Worm (Caenorhabditis elegans): Measurements from ENCODE around the gene pxd-1.

DNA sequence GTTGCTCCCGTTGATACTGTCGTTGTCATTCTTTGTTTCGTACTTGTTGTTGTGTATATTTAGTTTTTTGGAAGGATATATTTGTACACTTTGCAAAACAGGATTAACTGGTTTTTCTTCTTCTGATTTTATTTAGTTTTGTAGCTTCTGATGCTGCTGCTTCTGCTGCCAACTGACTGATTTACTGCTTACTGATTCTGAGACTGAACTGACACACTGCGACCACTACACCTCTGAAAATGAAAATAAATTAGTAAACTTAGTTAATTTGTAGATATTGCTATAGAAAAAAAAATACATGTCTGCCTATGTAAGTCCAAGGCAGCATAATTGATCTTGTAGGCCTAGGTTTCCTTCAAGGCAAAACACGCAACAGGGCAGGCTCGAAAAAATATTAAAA is 33.3 kb upstream of the pxd-1 start, which contains the start of gene R10E9.4:
- TF ChIP-seq hnd-1 (tag; optimal IDR thresholded peaks at IDR 0.05) (no peak), aly-1 (tag; optimal IDR thresholded peaks at IDR 0.05) (no peak), ceh-36 (tag; optimal IDR thresholded peaks at IDR 0.05) (no peak), ama-1 (optimal IDR thresholded peaks at IDR 0.05) (no peak), flt-1 (GFP tag; IDR thresholded peaks at IDR 0.05) (no peak), scrt-1 (GFP tag; IDR thresholded peaks at IDR 0.05) (no peak), F13C5.2 (tag; optimal IDR thresholded peaks at IDR 0.05) (no peak), hmg-4 (GFP tag; optimal IDR thresholded peaks at IDR 0.05) (no peak), tbx-37 (GFP tag; conservative IDR thresholded peaks at IDR 0.05) (no peak), ceh-13 (GFP tag; optimal IDR thresholded peaks at IDR 0.05) (no peak)
